Worm (Caenorhabditis elegans): ENCODE data around the gene kcc-2.
A peak's percentile ranks its signal among the peaks of the same experiment; 100 is the strongest.

The kcc-2 gene

DNA sequence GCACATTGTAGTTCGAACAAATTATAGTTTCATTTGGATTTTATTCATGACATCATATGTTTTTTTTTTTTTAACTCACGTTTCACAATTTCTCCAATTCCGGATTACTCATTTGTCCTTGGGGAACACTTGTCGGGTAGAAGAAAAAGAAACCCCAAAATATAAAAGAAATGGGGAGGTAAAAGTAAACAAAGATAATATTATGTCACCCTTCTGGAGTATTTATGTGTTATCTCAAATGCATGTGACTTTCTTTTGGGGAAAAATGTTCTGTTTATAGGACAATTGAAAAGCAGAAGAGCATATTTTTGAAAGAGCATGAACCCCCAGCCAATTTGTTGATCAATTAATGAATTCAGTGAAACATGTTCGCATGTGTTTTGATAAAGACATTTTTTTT, 11.1 kb downstream of the kcc-2 start:
- TF ChIP-seq ztf-11 (tag; optimal IDR thresholded peaks at IDR 0.05) (no peak), crh-2 (tag; optimal IDR thresholded peaks at IDR 0.05) (peak; percentile 2)

ce11 chrIV:6053436-6053835, 12.7 kb downstream of the kcc-2 start:
- TF ChIP-seq sma-9 (GFP tag; optimal IDR thresholded peaks at IDR 0.05) = peak; percentile 39
- TF ChIP-seq sma-9 (tag; optimal IDR thresholded peaks at IDR 0.05) = no peak
- no peak for TF ChIP-seq egl-27 (tag; optimal IDR thresholded peaks at IDR 0.05)
- no peak for TF ChIP-seq nhr-12 (tag; optimal IDR thresholded peaks at IDR 0.05)
- TF ChIP-seq ceh-16 (tag; optimal IDR thresholded peaks at IDR 0.05) = no peak
- TF ChIP-seq nhr-129 (tag; optimal IDR thresholded peaks at IDR 0.05) = peak; percentile 15
- peak; percentile 4 for TF ChIP-seq F13H6.1 (tag; optimal IDR thresholded peaks at IDR 0.05)
- peak; percentile 11 for TF ChIP-seq crh-2 (tag; optimal IDR thresholded peaks at IDR 0.05)
- no peak for TF ChIP-seq R02D3.7 (tag; optimal IDR thresholded peaks at IDR 0.05)
- TF ChIP-seq unc-55 (GFP tag; optimal IDR thresholded peaks at IDR 0.05) = peak; percentile 40
- peak; percentile 31 for TF ChIP-seq C34F6.9 (tag; optimal IDR thresholded peaks at IDR 0.05)
- peak in 1 of 2 experiments; percentile 22 for TF ChIP-seq lsy-2 (tag; optimal IDR thresholded peaks at IDR 0.05)
- no peak for TF ChIP-seq lin-39 (tag; optimal IDR thresholded peaks at IDR 0.05)

- TF ChIP-seq nhr-237 (tag; optimal IDR thresholded peaks at IDR 0.05) (no peak), sma-9 (GFP tag; optimal IDR thresholded peaks at IDR 0.05) (peak; percentile 33), sma-9 (tag; optimal IDR thresholded peaks at IDR 0.05) (no peak)
These were observed 14.1 kb downstream of the kcc-2 start for ce11 chrIV:6054833-6055232.

DNA sequence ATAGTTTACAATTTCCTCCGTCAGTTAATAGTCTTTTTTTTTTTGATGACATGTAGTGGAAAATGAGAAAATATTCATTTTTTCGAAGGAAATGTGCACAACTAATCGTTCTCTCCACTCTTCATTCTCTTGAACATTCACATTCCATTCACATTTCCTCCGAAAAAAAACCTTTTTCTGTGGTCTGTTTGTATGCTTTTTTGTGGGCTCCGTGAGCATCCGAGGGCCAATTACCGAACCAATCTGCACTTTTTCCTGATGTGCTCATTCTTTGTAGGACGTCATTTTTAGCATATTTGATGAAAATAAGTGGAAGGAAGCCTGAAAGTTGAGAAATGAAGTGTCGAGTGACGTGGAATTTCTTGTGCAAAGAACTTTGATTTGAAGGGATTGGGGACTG, 18.9 kb downstream of the kcc-2 start:
- TF ChIP-seq sem-4 (tag; optimal IDR thresholded peaks at IDR 0.05) (no peak), nhr-237 (tag; optimal IDR thresholded peaks at IDR 0.05) (no peak), ztf-4 (tag; optimal IDR thresholded peaks at IDR 0.05) (no peak), sma-9 (GFP tag; optimal IDR thresholded peaks at IDR 0.05) (no peak), sma-9 (tag; optimal IDR thresholded peaks at IDR 0.05) (no peak)

ce11 chrIV:6060912-6061311, 20.1 kb downstream of the kcc-2 start:
- no peak for TF ChIP-seq ama-1 (optimal IDR thresholded peaks at IDR 0.05)
- TF ChIP-seq ceh-82 (tag; optimal IDR thresholded peaks at IDR 0.05) = no peak
- TF ChIP-seq sma-9 (GFP tag; optimal IDR thresholded peaks at IDR 0.05) = no peak
- TF ChIP-seq sma-9 (tag; optimal IDR thresholded peaks at IDR 0.05) = no peak
- no peak for TF ChIP-seq nhr-12 (tag; optimal IDR thresholded peaks at IDR 0.05)
- no peak for TF ChIP-seq unc-62 (GFP tag; optimal IDR thresholded peaks at IDR 0.05)
- no peak for TF ChIP-seq nhr-21 (tag; optimal IDR thresholded peaks at IDR 0.05)
- no peak for TF ChIP-seq R02D3.7 (tag; optimal IDR thresholded peaks at IDR 0.05)
- peak in 1 of 2 experiments; percentile 41 for TF ChIP-seq lsy-2 (tag; optimal IDR thresholded peaks at IDR 0.05)
- peak; percentile 14 for TF ChIP-seq unc-55 (GFP tag; optimal IDR thresholded peaks at IDR 0.05)
- no peak for TF ChIP-seq aly-2 (tag; optimal IDR thresholded peaks at IDR 0.05)
- TF ChIP-seq dmd-4 (tag; optimal IDR thresholded peaks at IDR 0.05) = no peak
- TF ChIP-seq nhr-10 (tag; optimal IDR thresholded peaks at IDR 0.05) = no peak
- TF ChIP-seq skn-1 (tag; optimal IDR thresholded peaks at IDR 0.05) = no peak
- no peak for TF ChIP-seq lin-11 (tag; optimal IDR thresholded peaks at IDR 0.05)
- TF ChIP-seq C34F6.9 (tag; optimal IDR thresholded peaks at IDR 0.05) = peak; percentile 48
- TF ChIP-seq elt-1 (tag; optimal IDR thresholded peaks at IDR 0.05) = no peak
- no peak for TF ChIP-seq blmp-1 (tag; optimal IDR thresholded peaks at IDR 0.05; ENCODE audit: insufficient read depth)
- no peak for TF ChIP-seq unc-39 (tag; optimal IDR thresholded peaks at IDR 0.05)
- TF ChIP-seq ZK546.5 (tag; optimal IDR thresholded peaks at IDR 0.05) = no peak
- TF ChIP-seq nhr-6 (tag; optimal IDR thresholded peaks at IDR 0.05) = no peak
- peak; percentile 28 for TF ChIP-seq F13H6.1 (tag; optimal IDR thresholded peaks at IDR 0.05)
- no peak for TF ChIP-seq alr-1 (tag; optimal IDR thresholded peaks at IDR 0.05)
- TF ChIP-seq sem-4 (tag; optimal IDR thresholded peaks at IDR 0.05) = no peak
- TF ChIP-seq elt-3 (tag; optimal IDR thresholded peaks at IDR 0.05) = no peak
- no peak for TF ChIP-seq ztf-1 (GFP tag; conservative IDR thresholded peaks at IDR 0.05)
- no peak for TF ChIP-seq mdl-1 (tag; optimal IDR thresholded peaks at IDR 0.05)
- TF ChIP-seq lin-13 (GFP tag; optimal IDR thresholded peaks at IDR 0.05) = no peak
- TF ChIP-seq sma-3 (GFP tag; optimal IDR thresholded peaks at IDR 0.05) = no peak
- TF ChIP-seq nhr-77 (tag; optimal IDR thresholded peaks at IDR 0.05) = no peak
- TF ChIP-seq nhr-23 (tag; optimal IDR thresholded peaks at IDR 0.05) = no peak
- TF ChIP-seq peb-1 (tag; optimal IDR thresholded peaks at IDR 0.05) = no peak
- TF ChIP-seq egl-27 (tag; optimal IDR thresholded peaks at IDR 0.05) = no peak
- peak; percentile 11 for TF ChIP-seq zag-1 (tag; optimal IDR thresholded peaks at IDR 0.05)
- no peak for TF ChIP-seq Y55F3AM.14 (GFP tag; optimal IDR thresholded peaks at IDR 0.05)
- TF ChIP-seq lin-39 (tag; optimal IDR thresholded peaks at IDR 0.05) = no peak

All from whole organism, L2 larva.